Fruit fly (Drosophila melanogaster): Measurements from ENCODE around the gene CG3597.

CG3597 gene

DNA sequence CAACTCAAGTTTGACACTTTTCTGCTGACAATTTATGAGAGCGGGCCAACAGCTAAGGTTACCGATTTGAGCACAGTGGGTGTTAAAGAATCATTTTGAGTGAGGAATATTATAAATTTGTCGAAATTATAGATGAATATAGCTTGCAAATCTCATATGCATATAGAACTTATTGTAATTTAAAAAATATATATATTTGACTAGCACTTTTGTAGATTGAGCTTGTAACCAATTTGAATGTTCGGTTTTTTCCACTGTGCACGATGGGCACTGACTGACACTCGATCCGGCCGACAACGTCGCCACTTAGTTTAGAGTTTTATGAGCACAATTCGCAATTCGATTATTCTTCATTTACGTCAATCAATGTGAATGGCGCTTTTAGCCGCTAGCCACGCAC lies 27.1 kb upstream of the CG3597 start (continued):
- no peak for TF ChIP-seq CG1792 (GFP tag; optimal IDR thresholded peaks at IDR 0.05)
- TF ChIP-seq klu (GFP tag; IDR thresholded peaks at IDR 0.05) = no peak
- no peak for TF ChIP-seq Dek (tag; optimal IDR thresholded peaks at IDR 0.05)
- no peak for TF ChIP-seq dimm (GFP tag; IDR thresholded peaks at IDR 0.05)
- no peak for TF ChIP-seq dm (GFP tag; optimal IDR thresholded peaks at IDR 0.05)
- TF ChIP-seq CG7786 (GFP tag; optimal IDR thresholded peaks at IDR 0.05) = no peak
- no peak for TF ChIP-seq hkb (optimal IDR thresholded peaks at IDR 0.05)
- no peak for TF ChIP-seq hkb (GFP tag; IDR thresholded peaks at IDR 0.05)
- no peak for TF ChIP-seq gsb (GFP tag; IDR thresholded peaks at IDR 0.05)
- TF ChIP-seq Tbp (GFP tag; optimal IDR thresholded peaks at IDR 0.05) = no peak
- no peak for TF ChIP-seq CG33213 (GFP tag; optimal IDR thresholded peaks at IDR 0.05)
- no peak for TF ChIP-seq abd-A (tag; optimal IDR thresholded peaks at IDR 0.05)
- no peak for TF ChIP-seq pfk (GFP tag; optimal IDR thresholded peaks at IDR 0.05)
- TF ChIP-seq vnd (GFP tag; IDR thresholded peaks at IDR 0.05; ENCODE audit: partially characterized antibody) = no peak
- no peak for TF ChIP-seq ase (GFP tag; IDR thresholded peaks at IDR 0.05)
- TF ChIP-seq CG34376 (GFP tag; optimal IDR thresholded peaks at IDR 0.05) = no peak
- TF ChIP-seq Usf (GFP tag; optimal IDR thresholded peaks at IDR 0.05) = no peak
- TF ChIP-seq CG18599 (GFP tag; optimal IDR thresholded peaks at IDR 0.05) = no peak
- TF ChIP-seq CG6654 (GFP tag; optimal IDR thresholded peaks at IDR 0.05) = no peak
- no peak for TF ChIP-seq sqz (GFP tag; optimal IDR thresholded peaks at IDR 0.05)
- TF ChIP-seq CG12942 (GFP tag; optimal IDR thresholded peaks at IDR 0.05) = no peak
- TF ChIP-seq CG2712 (tag; optimal IDR thresholded peaks at IDR 0.05) = peak; percentile 12
- no peak for TF ChIP-seq chinmo (GFP tag; IDR thresholded peaks at IDR 0.05; ENCODE audit: partially characterized antibody)
- TF ChIP-seq Nf-YC (tag; optimal IDR thresholded peaks at IDR 0.05) = no peak
- peak; percentile 11; the same call in 1 of the 2 replicates for TF ChIP-seq CG10366 (GFP tag; IDR thresholded peaks at IDR 0.05)
- TF ChIP-seq C15 (GFP tag; IDR thresholded peaks at IDR 0.05) = no peak
- no peak for TF ChIP-seq grn (GFP tag; optimal IDR thresholded peaks at IDR 0.05)
- TF ChIP-seq CG42726 (GFP tag; IDR thresholded peaks at IDR 0.05; ENCODE audit: partially characterized antibody) = no peak
- TF ChIP-seq org-1 (GFP tag; optimal IDR thresholded peaks at IDR 0.05) = no peak
- no peak for TF ChIP-seq ewg (GFP tag; optimal IDR thresholded peaks at IDR 0.05)
- no peak for TF ChIP-seq ro (GFP tag; IDR thresholded peaks at IDR 0.05)
- no peak for TF ChIP-seq Mes4 (GFP tag; optimal IDR thresholded peaks at IDR 0.05)
- no peak for TF ChIP-seq CG8089 (GFP tag; optimal IDR thresholded peaks at IDR 0.05)
- TF ChIP-seq CG3163 (GFP tag; optimal IDR thresholded peaks at IDR 0.05) = no peak
- TF ChIP-seq tgo (GFP tag; IDR thresholded peaks at IDR 0.05) = no peak
- no peak for TF ChIP-seq Lhr (GFP tag; optimal IDR thresholded peaks at IDR 0.05)
- peak; percentile 21; the same call in 1 of the 3 replicates for TF ChIP-seq CG11695 (GFP tag; IDR thresholded peaks at IDR 0.05)
- peak; percentile 36 for TF ChIP-seq dmrt99B (tag; optimal IDR thresholded peaks at IDR 0.05)
- TF ChIP-seq wdn (GFP tag; IDR thresholded peaks at IDR 0.05) = 0 out of 2 replicates have a peak, but pooled peaks have one; percentile 33
- no peak for TF ChIP-seq bcd (GFP tag; optimal IDR thresholded peaks at IDR 0.05)
- TF ChIP-seq bsh (GFP tag; optimal IDR thresholded peaks at IDR 0.05) = peak in 1 of 2 experiments; percentile 36
- TF ChIP-seq CG7556 (GFP tag; optimal IDR thresholded peaks at IDR 0.05) = no peak
- TF ChIP-seq CG4617 (GFP tag; optimal IDR thresholded peaks at IDR 0.05; ENCODE audit: borderline replicate concordance) = no peak
- TF ChIP-seq PHDP (tag; optimal IDR thresholded peaks at IDR 0.05) = peak; percentile 10
- no peak for TF ChIP-seq CG8478 (optimal IDR thresholded peaks at IDR 0.05)
- TF ChIP-seq NFAT (GFP tag; IDR thresholded peaks at IDR 0.05) = no peak
- TF ChIP-seq Drgx (GFP tag; IDR thresholded peaks at IDR 0.05) = no peak
- TF ChIP-seq slp2 (GFP tag; optimal IDR thresholded peaks at IDR 0.05) = no peak
- TF ChIP-seq Fer3 (tag; optimal IDR thresholded peaks at IDR 0.05) = no peak
- TF ChIP-seq tap (tag; optimal IDR thresholded peaks at IDR 0.05) = no peak
- no peak for TF ChIP-seq CG4707 (GFP tag; optimal IDR thresholded peaks at IDR 0.05)
- TF ChIP-seq B-H2 (GFP tag; optimal IDR thresholded peaks at IDR 0.05) = no peak
- TF ChIP-seq Nf-YA (GFP tag; IDR thresholded peaks at IDR 0.05) = no peak
